Worm (Caenorhabditis elegans): ENCODE measurements around the gene C14B4.2.

- TF ChIP-seq lsy-2 (tag; optimal IDR thresholded peaks at IDR 0.05) (no peak), lin-13 (GFP tag; optimal IDR thresholded peaks at IDR 0.05) (no peak), fos-1 (tag; optimal IDR thresholded peaks at IDR 0.05) (no peak), ztf-11 (tag; optimal IDR thresholded peaks at IDR 0.05) (no peak), snpc-4 (tag; optimal IDR thresholded peaks at IDR 0.05) (no peak), unc-30 (tag; optimal IDR thresholded peaks at IDR 0.05) (no peak), elt-3 (tag; optimal IDR thresholded peaks at IDR 0.05) (no peak), unc-62 (GFP tag; optimal IDR thresholded peaks at IDR 0.05) (no peak), ztf-4 (tag; optimal IDR thresholded peaks at IDR 0.05) (no peak), ets-5 (GFP tag; IDR thresholded peaks at IDR 0.05) (no peak), efl-1 (optimal IDR thresholded peaks at IDR 0.05) (no peak), efl-1 (GFP tag; optimal IDR thresholded peaks at IDR 0.05 in 1 of 2) (no peak)
Observed at ce11 chrV:19288073-19288805, 74.2 kb downstream of the C14B4.2 start, which contains the start of the genes F55C9.3 and fbxb-57.
